Worm (Caenorhabditis elegans) whole organism, L1 larva: Measurements from ENCODE around the gene T25B9.8.

Source experiments
- C16A3.4 ChIP-seq: fragments of 150-350 bp; optimal IDR thresholded peaks from 2 replicates; lab custom pipeline; 2014; ENCODE audit warnings: missing biosample characterization, missing genetic modification characterization
- aly-2 ChIP-seq: fragments of 150-350 bp; optimal IDR thresholded peaks from 2 replicates; lab custom pipeline; 2014; ENCODE audit warnings: missing biosample characterization, missing genetic modification characterization
- ama-1 ChIP-seq: fragments of 150-350 bp; optimal IDR thresholded peaks from 2 replicates; lab custom pipeline; 2014
- blmp-1 ChIP-seq: fragments of 150-350 bp; optimal IDR thresholded peaks from 2 replicates; lab custom pipeline; 2014; ENCODE audit warnings: missing biosample characterization, missing genetic modification characterization
- ceh-8 ChIP-seq: fragments of 200-800 bp; sonication (Bioruptor generic); optimal IDR thresholded peaks from 2 replicates; lab custom pipeline; 2018; ENCODE audit warnings: mild to moderate bottlenecking, missing genetic modification characterization, moderate library complexity, missing compliant biosample characterization
- ceh-90 ChIP-seq: sonication (generic microtip); optimal IDR thresholded peaks from 2 replicates; lab custom pipeline; 2016; ENCODE audit warnings: missing genetic modification characterization, missing compliant biosample characterization
- dpl-1 ChIP-seq, 3 experiments: fragments of 150-350 bp in 2 of 3; sonication (generic microtip) in 1 of 3; optimal IDR thresholded peaks; 2 replicates each; lab custom pipeline; 2014 to 2017; ENCODE audit warnings: missing biosample characterization in 3 of 3, missing genetic modification characterization in 3 of 3, missing genetic modification reagents in 3 of 3
- dsc-1 ChIP-seq: sonication (generic microtip); optimal IDR thresholded peaks from 2 replicates; lab custom pipeline; 2016; ENCODE audit warnings: mild to moderate bottlenecking, missing genetic modification characterization, missing compliant biosample characterization
- efl-1 ChIP-seq, 4 experiments: fragments of 150-350 bp; optimal IDR thresholded peaks in 3 of 4; peaks in 1 of 4; 1 replicate in 1 of 4; 2 replicates in 3 of 4; lab custom pipeline; 2014; ENCODE audit warnings: missing biosample characterization in 2 of 4, missing genetic modification characterization in 2 of 4, missing genetic modification reagents in 2 of 4
- egl-27 ChIP-seq, 2 experiments: fragments of 150-350 bp in 1 of 2; sonication (generic microtip); optimal IDR thresholded peaks; 3 replicates each; lab custom pipeline; 2017 to 2018; ENCODE audit warnings: missing biosample characterization in 2 of 2, missing genetic modification characterization in 2 of 2, missing genetic modification reagents in 2 of 2
- elt-3 ChIP-seq, 6 experiments: fragments of 150-350 bp in 1 of 6; sonication (generic microtip); optimal IDR thresholded peaks; 2 replicates each; lab custom pipeline; 2017 to 2018; ENCODE audit warnings: missing biosample characterization in 6 of 6, missing genetic modification characterization in 6 of 6, inconsistent platforms in 1 of 6
- fkh-8 ChIP-seq: sonication (generic microtip); optimal IDR thresholded peaks from 2 replicates; lab custom pipeline; 2016; ENCODE audit warnings: mild to moderate bottlenecking, missing genetic modification characterization, missing compliant biosample characterization
- fos-1 ChIP-seq: fragments of 150-350 bp; optimal IDR thresholded peaks from 2 replicates; lab custom pipeline; 2014; ENCODE audit warnings: missing biosample characterization, missing genetic modification characterization
- hpl-2 ChIP-seq: fragments of 150-350 bp; optimal IDR thresholded peaks from 2 replicates; lab custom pipeline; 2014; ENCODE audit warnings: missing biosample characterization, missing genetic modification reagents, missing genetic modification characterization
- irx-1 ChIP-seq: sonication (generic microtip); optimal IDR thresholded peaks from 2 replicates; lab custom pipeline; 2016; ENCODE audit warnings: missing genetic modification characterization, missing compliant biosample characterization
- isw-1 ChIP-seq: fragments of 200-800 bp; sonication (Bioruptor generic); IDR thresholded peaks from 2 replicates; pipeline ENCODE4 v1.3.6; 2022; ENCODE audit warnings: missing genetic modification characterization, missing compliant biosample characterization
- lin-14 ChIP-seq: fragments of 200-800 bp; sonication (Bioruptor generic); optimal IDR thresholded peaks from 2 replicates; lab custom pipeline; 2018; ENCODE audit warnings: mild to moderate bottlenecking, missing genetic modification characterization, moderate library complexity, missing compliant biosample characterization
- lir-3 ChIP-seq: sonication (generic microtip); optimal IDR thresholded peaks from 2 replicates; lab custom pipeline; 2016; ENCODE audit warnings: mild to moderate bottlenecking, missing genetic modification characterization, moderate library complexity, missing compliant biosample characterization; ENCODE audit not compliant: poor library complexity
- mdl-1 ChIP-seq, 2 experiments: fragments of 150-350 bp; optimal IDR thresholded peaks; 2 replicates each; lab custom pipeline; 2014 to 2017; ENCODE audit warnings: missing biosample characterization in 2 of 2, missing genetic modification characterization in 2 of 2, inconsistent platforms in 1 of 2
- mef-2 ChIP-seq: fragments of 150-350 bp; optimal IDR thresholded peaks from 2 replicates; lab custom pipeline; 2014; ENCODE audit warnings: missing biosample characterization, missing genetic modification characterization
- nhr-19 ChIP-seq: fragments of 200-800 bp; sonication (Bioruptor generic); conservative IDR thresholded peaks from 2 replicates; pipeline ENCODE4 v1.3.6; 2022; ENCODE audit warnings: missing genetic modification characterization, missing compliant biosample characterization
- nhr-20 ChIP-seq: sonication (generic microtip); optimal IDR thresholded peaks from 2 replicates; lab custom pipeline; 2016; ENCODE audit warnings: mild to moderate bottlenecking, missing genetic modification characterization, missing compliant biosample characterization
- nhr-237 ChIP-seq: fragments of 150-350 bp; optimal IDR thresholded peaks from 2 replicates; lab custom pipeline; 2014; ENCODE audit warnings: missing biosample characterization, missing genetic modification characterization
- nhr-47 ChIP-seq: sonication (generic microtip); optimal IDR thresholded peaks from 2 replicates; lab custom pipeline; 2016; ENCODE audit warnings: mild to moderate bottlenecking, missing genetic modification characterization, moderate library complexity, missing compliant biosample characterization
- nhr-71 ChIP-seq: sonication (generic microtip); optimal IDR thresholded peaks from 2 replicates; lab custom pipeline; 2016; ENCODE audit warnings: mild to moderate bottlenecking, missing genetic modification characterization, moderate library complexity, missing compliant biosample characterization
- nhr-76 ChIP-seq: sonication (generic microtip); optimal IDR thresholded peaks from 2 replicates; lab custom pipeline; 2017; ENCODE audit warnings: missing biosample characterization, missing genetic modification characterization
- nhr-85 ChIP-seq: sonication (generic microtip); peaks from one replicate; lab custom pipeline; 2016; ENCODE audit warnings: missing genetic modification characterization, inconsistent platforms, missing compliant biosample characterization
- pax-3 ChIP-seq: fragments of 200-800 bp; sonication (Bioruptor generic); optimal IDR thresholded peaks from 2 replicates; lab custom pipeline; 2018; ENCODE audit warnings: mild to moderate bottlenecking, missing genetic modification characterization, moderate library complexity, missing compliant biosample characterization
- snu-23 ChIP-seq: sonication (generic microtip); optimal IDR thresholded peaks from 2 replicates; lab custom pipeline; 2016; ENCODE audit warnings: missing genetic modification characterization, missing compliant biosample characterization
- sox-4 ChIP-seq: sonication (generic microtip); optimal IDR thresholded peaks from 2 replicates; lab custom pipeline; 2016; ENCODE audit warnings: missing genetic modification characterization, missing compliant biosample characterization
- sup-37 ChIP-seq: fragments of 200-800 bp; sonication (Bioruptor generic); optimal IDR thresholded peaks from 2 replicates; lab custom pipeline; 2018; ENCODE audit warnings: mild to moderate bottlenecking, missing genetic modification characterization, missing compliant biosample characterization
- swsn-7 ChIP-seq: sonication (generic microtip); optimal IDR thresholded peaks from 2 replicates; lab custom pipeline; 2016; ENCODE audit warnings: missing genetic modification characterization, missing compliant biosample characterization
- unc-130 ChIP-seq: fragments of 150-350 bp; optimal IDR thresholded peaks from 2 replicates; lab custom pipeline; 2017; ENCODE audit warnings: missing biosample characterization, missing genetic modification characterization, inconsistent platforms
- unc-62 ChIP-seq: fragments of 150-350 bp; optimal IDR thresholded peaks from 2 replicates; lab custom pipeline; 2014; ENCODE audit warnings: missing biosample characterization, missing genetic modification reagents, missing genetic modification characterization
- unc-98 ChIP-seq: fragments of 200-800 bp; sonication (Bioruptor generic); IDR thresholded peaks from 2 replicates; pipeline ENCODE4 v1.3.6; 2022; ENCODE audit warnings: missing genetic modification characterization, missing compliant biosample characterization
- xbp-1 ChIP-seq: sonication (generic microtip); optimal IDR thresholded peaks from 2 replicates; lab custom pipeline; 2016; ENCODE audit warnings: missing genetic modification characterization, missing compliant biosample characterization
- zag-1 ChIP-seq: fragments of 150-350 bp; optimal IDR thresholded peaks from 2 replicates; lab custom pipeline; 2014; ENCODE audit warnings: missing biosample characterization, missing genetic modification characterization

The T25B9.8 gene

DNA sequence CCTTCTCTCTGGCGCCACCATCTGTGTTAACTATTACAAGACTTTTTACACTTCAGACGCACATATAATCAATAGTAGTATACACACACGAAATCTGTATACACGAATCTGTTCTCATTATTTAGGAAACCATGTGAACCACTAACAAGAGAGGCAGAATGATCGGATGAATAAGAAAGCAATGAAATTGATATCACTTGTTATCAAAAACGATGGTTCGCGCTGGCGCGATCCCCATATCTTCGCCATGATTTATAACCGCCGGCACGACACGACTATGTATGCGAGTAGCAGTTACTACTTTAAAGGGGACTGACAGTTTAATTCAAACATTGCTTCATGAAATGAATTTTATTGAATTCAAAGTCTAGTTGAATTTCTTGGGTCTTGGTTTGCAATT lies 13.3 kb upstream of the T25B9.8 start:
- peak; percentile 74 for TF ChIP-seq blmp-1
- peak; percentile 4 for TF ChIP-seq nhr-20 (tag; lab: Kevin White, UChicago)
- TF ChIP-seq snu-23 (GFP tag; lab: Kevin White, UChicago) = peak; percentile 18
- no peak for TF ChIP-seq efl-1 (optimal IDR thresholded peaks at IDR 0.05; lab: Kevin White, UChicago)
- TF ChIP-seq efl-1 (GFP tag; optimal IDR thresholded peaks at IDR 0.05 in 1 of 2; lab: Kevin White, UChicago) = peak in 1 of 2 experiments; percentile 2
- no peak for TF ChIP-seq unc-98 (GFP tag; lab: Robert Waterston, UW)
- no peak for TF ChIP-seq ceh-90 (tag; lab: Kevin White, UChicago)
- TF ChIP-seq nhr-85 (tag; lab: Kevin White, UChicago) = peak; percentile 15
- TF ChIP-seq nhr-71 (tag; lab: Kevin White, UChicago) = peak; percentile 2
- no peak for TF ChIP-seq C16A3.4 (tag; lab: Kevin White, UChicago)
- no peak for TF ChIP-seq dpl-1 (GFP tag; optimal IDR thresholded peaks at IDR 0.05; lab: Kevin White, UChicago)
- TF ChIP-seq lin-14 (GFP tag; lab: Kevin White, UChicago) = peak; percentile 8
- TF ChIP-seq elt-3 (tag; optimal IDR thresholded peaks at IDR 0.05; lab: Kevin White, UChicago) = peak in 3 of 6 experiments; percentile 24 to 83 (median 34)

ce11 chrIV:10780583-10780982 lies 12.6 kb upstream of the T25B9.8 start, which contains the start of gene swt-3:
Gene swt-3, minus strand, starts transcription at chrIV:10780683.
- TF ChIP-seq sup-37 (GFP tag; lab: Kevin White, UChicago) (no peak), lir-3 (tag; lab: Kevin White, UChicago) (no peak), xbp-1 (tag; lab: Kevin White, UChicago) (no peak), mdl-1 (tag; optimal IDR thresholded peaks at IDR 0.05; lab: Kevin White, UChicago) (no peak), pax-3 (tag; lab: Kevin White, UChicago) (no peak), fkh-8 (no peak), irx-1 (no peak), sox-4 (no peak), unc-62 (GFP tag; lab: Kevin White, UChicago) (no peak)

DNA sequence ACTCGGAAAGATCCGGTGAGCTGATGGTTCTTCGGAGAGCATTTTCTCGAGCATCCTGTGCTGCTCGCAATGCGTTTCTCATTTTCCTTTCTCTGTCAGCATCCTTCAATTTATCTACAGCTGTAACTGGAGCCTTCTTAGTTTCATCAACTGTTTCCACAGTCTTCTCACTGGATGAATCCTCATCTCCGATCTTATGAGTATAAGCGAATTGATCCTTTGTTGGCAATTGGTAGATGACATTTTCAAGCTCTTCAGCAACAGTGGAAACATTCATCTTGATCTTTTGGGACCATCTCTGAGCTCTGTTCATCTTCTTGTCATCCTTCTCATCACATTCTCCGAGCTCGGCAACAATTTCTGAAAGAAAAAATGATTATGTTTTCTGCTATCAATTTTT lies 11.3 kb upstream of the T25B9.8 start:
- TF ChIP-seq xbp-1 (tag; lab: Kevin White, UChicago) = no peak
- TF ChIP-seq fos-1 (tag; lab: Kevin White, UChicago) = no peak
- no peak for TF ChIP-seq blmp-1
- TF ChIP-seq ceh-8 (GFP tag; lab: Kevin White, UChicago) = no peak
- no peak for TF ChIP-seq elt-3 (tag; optimal IDR thresholded peaks at IDR 0.05; lab: Kevin White, UChicago)
- TF ChIP-seq mef-2 (tag; lab: Kevin White, UChicago) = no peak
- TF ChIP-seq dpl-1 (GFP tag; optimal IDR thresholded peaks at IDR 0.05; lab: Kevin White, UChicago) = no peak
- no peak for TF ChIP-seq zag-1 (tag; lab: Kevin White, UChicago)
- TF ChIP-seq swsn-7 (tag; lab: Kevin White, UChicago) = no peak
- no peak for TF ChIP-seq ama-1 (lab: Kevin White, UChicago)

DNA sequence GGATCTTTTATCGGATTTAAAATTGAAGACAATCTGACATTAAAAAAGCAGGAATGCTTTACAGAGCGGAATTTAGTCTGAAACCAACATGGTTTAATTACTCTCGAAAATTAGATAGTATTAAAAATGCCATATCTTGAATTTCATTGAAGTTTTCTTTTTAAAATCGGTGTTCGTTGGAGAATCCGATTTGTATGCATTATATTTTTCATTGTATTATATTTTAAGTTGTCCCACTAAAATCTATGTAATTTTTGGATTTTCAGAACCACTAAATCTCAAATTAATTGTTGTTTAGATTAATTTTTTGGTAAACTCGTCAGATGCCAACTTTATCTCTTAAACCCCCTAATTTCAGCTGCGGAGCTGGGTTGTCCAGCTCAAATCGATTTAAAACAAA lies 10.6 kb upstream of the T25B9.8 start:
- TF ChIP-seq nhr-85 (tag; lab: Kevin White, UChicago) (peak; percentile 39), hpl-2 (no peak), aly-2 (peak; percentile 17), nhr-19 (GFP tag; lab: Robert Waterston, UW) (no peak)

ce11 chrIV:10777600-10777999 lies 9.6 kb upstream of the T25B9.8 start:
- TF ChIP-seq nhr-47 (tag; lab: Kevin White, UChicago) (no peak), pax-3 (tag; lab: Kevin White, UChicago) (no peak), isw-1 (GFP tag; lab: Robert Waterston, UW) (no peak), snu-23 (GFP tag; lab: Kevin White, UChicago) (no peak), ama-1 (lab: Kevin White, UChicago) (no peak), unc-130 (tag; lab: Kevin White, UChicago) (no peak), nhr-237 (tag; lab: Kevin White, UChicago) (no peak), unc-62 (GFP tag; lab: Kevin White, UChicago) (no peak), dsc-1 (tag; lab: Kevin White, UChicago) (no peak), egl-27 (tag; optimal IDR thresholded peaks at IDR 0.05; lab: Kevin White, UChicago) (no peak), dpl-1 (GFP tag; optimal IDR thresholded peaks at IDR 0.05; lab: Kevin White, UChicago) (no peak), elt-3 (tag; optimal IDR thresholded peaks at IDR 0.05; lab: Kevin White, UChicago) (no peak), nhr-76 (tag; lab: Kevin White, UChicago) (no peak), xbp-1 (tag; lab: Kevin White, UChicago) (no peak)
